Fruit fly (Drosophila melanogaster) whole organism, adult: ENCODE data around the gene CG17698.
"Not testable (repeated sequence)": the region's sequence is repeated elsewhere in the genome, so short reads cannot be mapped to it uniquely, and the experiment has no call there.

Source experiments
- CG14711 ChIP-seq: fragments of 200-800 bp; sonication (Bioruptor generic); optimal IDR thresholded peaks from 2 replicates; lab custom pipeline; 2018; ENCODE audit warnings: missing biosample characterization, mild to moderate bottlenecking, missing genetic modification characterization, moderate library complexity
- CG33017 ChIP-seq: fragments of 200-800 bp; sonication (Bioruptor generic); optimal IDR thresholded peaks from 2 replicates; lab custom pipeline; 2018; ENCODE audit warnings: missing biosample characterization, mild to moderate bottlenecking, missing genetic modification characterization, moderate library complexity
- CG7045 ChIP-seq: fragments of 200-800 bp; sonication (Bioruptor generic); optimal IDR thresholded peaks from 2 replicates; lab custom pipeline; 2017; ENCODE audit warnings: missing biosample characterization, mild to moderate bottlenecking, missing genetic modification characterization
- Clk ChIP-seq: fragments of 200-800 bp; sonication (Bioruptor generic); optimal IDR thresholded peaks from 2 replicates; lab custom pipeline; 2017; ENCODE audit warnings: missing biosample characterization, missing genetic modification characterization
- Crg-1 ChIP-seq: fragments of 200-800 bp; sonication (Bioruptor generic); optimal IDR thresholded peaks from 2 replicates; lab custom pipeline; 2016; ENCODE audit warnings: missing biosample characterization, missing genetic modification characterization
- Hr96 ChIP-seq: fragments of 200-800 bp; sonication (Bioruptor generic); optimal IDR thresholded peaks from 2 replicates; lab custom pipeline; 2016; ENCODE audit warnings: missing biosample characterization, missing genetic modification characterization
- Mnt ChIP-seq: fragments of 200-800 bp; sonication (Bioruptor generic); optimal IDR thresholded peaks from 2 replicates; lab custom pipeline; 2016; ENCODE audit warnings: missing biosample characterization, mild to moderate bottlenecking, missing genetic modification characterization
- cic ChIP-seq: fragments of 200-800 bp; sonication (Bioruptor generic); optimal IDR thresholded peaks from 2 replicates; lab custom pipeline; 2017; ENCODE audit warnings: missing biosample characterization, mild to moderate bottlenecking, missing genetic modification characterization, moderate library complexity
- cnc ChIP-seq, 2 experiments: fragments of >200 bp; optimal IDR thresholded peaks; 2 replicates each; lab custom pipeline; 2017
- pad ChIP-seq: fragments of 200-800 bp; sonication (Bioruptor generic); optimal IDR thresholded peaks from 3 replicates; lab custom pipeline; 2017; ENCODE audit warnings: missing biosample characterization, missing genetic modification characterization, mild to moderate bottlenecking, moderate library complexity, missing genetic modification reagents
- toe ChIP-seq: fragments of 200-800 bp; sonication (Bioruptor generic); optimal IDR thresholded peaks from 2 replicates; lab custom pipeline; 2016; ENCODE audit warnings: missing biosample characterization, missing genetic modification characterization

- TF ChIP-seq cic (GFP tag; lab: Kevin White, UChicago); Mnt (GFP tag; lab: Kevin White, UChicago); Clk; pad (GFP tag; lab: Kevin White, UChicago); CG33017 (tag; lab: Kevin White, UChicago); CG7045 (GFP tag; lab: Kevin White, UChicago); CG14711 (tag; lab: Kevin White, UChicago); toe (GFP tag; lab: Kevin White, UChicago); Crg-1; cnc (optimal IDR thresholded peaks at IDR 0.05; lab: Kevin White, UChicago); Hr96 (GFP tag; lab: Kevin White, UChicago): not testable (repeated sequence)
Observed at dm6 chr3L:23737660-23738059, at the start of gene CG17698.
